Worm (Caenorhabditis elegans) whole organism, L4/young adult: Measurements from ENCODE around the gene gss-1.
A peak's percentile ranks its signal among the peaks of the same experiment; 100 is the strongest.
"Not testable (repeated sequence)": the region's sequence is repeated elsewhere in the genome, so short reads cannot be mapped to it uniquely, and the experiment has no call there.

Experiments used
- W03F9.2 ChIP-seq: fragments of 150-350 bp; optimal IDR thresholded peaks from 2 replicates; lab custom pipeline; 2014; ENCODE audit warnings: missing biosample characterization, missing genetic modification characterization
- dao-5 ChIP-seq: sonication (generic microtip); optimal IDR thresholded peaks from 2 replicates; lab custom pipeline; 2016; ENCODE audit warnings: missing genotype, missing genetic modification characterization, moderate library complexity, missing compliant biosample characterization
- him-1 ChIP-seq: sonication (generic microtip); optimal IDR thresholded peaks from 2 replicates; lab custom pipeline; 2016; ENCODE audit warnings: missing genotype, missing genetic modification reagents, missing genetic modification characterization, missing compliant biosample characterization

Gene gss-1

ce11 chrII:9416381-9417276 lies at the start of gene gss-1, which contains the start of gene chch-3:
Gene gss-1, minus strand, starts transcription at chrII:9416431.
Gene chch-3, plus strand, starts transcription at chrII:9417013.
- TF ChIP-seq him-1 (tag; lab: Kevin White, UChicago) (no peak), W03F9.2 (tag; lab: Kevin White, UChicago) (peak; percentile 81)

- not testable (repeated sequence) for TF ChIP-seq him-1, W03F9.2, dao-5 (tag; lab: Kevin White, UChicago)
These were observed 45.6 kb upstream of the gss-1 start, which contains the start of gene chil-21 for ce11 chrII:9461881-9462280. Gene chil-21, minus strand, starts transcription at chrII:9461981.

ce11 chrII:9459462-9459861 lies 43.2 kb upstream of the gss-1 start, which contains the start of gene R09D1.14:
Gene R09D1.14, minus strand, starts transcription at chrII:9459562.
- TF ChIP-seq W03F9.2, him-1, dao-5 (tag; lab: Kevin White, UChicago): not testable (repeated sequence)

ce11 chrII:9454304-9454703 lies 38.1 kb upstream of the gss-1 start, which contains the start of gene chil-19:
Gene chil-19, minus strand, starts transcription at chrII:9454404.
- TF ChIP-seq him-1 (tag; lab: Kevin White, UChicago): no peak
- TF ChIP-seq W03F9.2 (tag; lab: Kevin White, UChicago): no peak
- no peak for TF ChIP-seq dao-5 (tag; lab: Kevin White, UChicago)

ce11 chrII:9452172-9452571 lies 35.9 kb upstream of the gss-1 start, which contains the start of gene R09D1.12:
Gene R09D1.12, minus strand, starts transcription at chrII:9452272.
- not testable (repeated sequence) for TF ChIP-seq W03F9.2, him-1, dao-5 (tag; lab: Kevin White, UChicago)

- TF ChIP-seq him-1 (tag; lab: Kevin White, UChicago) (no peak), dao-5 (tag; lab: Kevin White, UChicago) (no peak), W03F9.2 (tag; lab: Kevin White, UChicago) (no peak)
These were observed 31.7 kb upstream of the gss-1 start, which contains the start of gene chil-18 for ce11 chrII:9447965-9448364. Gene chil-18, plus strand, starts transcription at chrII:9448265.

ce11 chrII:9445368-9445767 lies 29.1 kb upstream of the gss-1 start, which contains the start of gene R09D1.13:
Gene R09D1.13, minus strand, starts transcription at chrII:9445468.
- no peak for TF ChIP-seq him-1 (tag; lab: Kevin White, UChicago)
- TF ChIP-seq dao-5 (tag; lab: Kevin White, UChicago): no peak
- no peak for TF ChIP-seq W03F9.2 (tag; lab: Kevin White, UChicago)

- TF ChIP-seq dao-5 (tag; lab: Kevin White, UChicago) (no peak), W03F9.2 (tag; lab: Kevin White, UChicago) (no peak), him-1 (tag; lab: Kevin White, UChicago) (no peak)
These were observed 27.3 kb upstream of the gss-1 start, which contains the start of gene chil-15 for ce11 chrII:9443522-9443921. Gene chil-15, minus strand, starts transcription at chrII:9443622.

ce11 chrII:9441838-9442237 lies 25.6 kb upstream of the gss-1 start, which contains the start of gene chil-16:
Gene chil-16, minus strand, starts transcription at chrII:9441938.
- TF ChIP-seq W03F9.2 (tag; lab: Kevin White, UChicago): no peak
- TF ChIP-seq him-1 (tag; lab: Kevin White, UChicago): no peak
- no peak for TF ChIP-seq dao-5 (tag; lab: Kevin White, UChicago)

ce11 chrII:9440060-9440459 lies 23.8 kb upstream of the gss-1 start, which contains the start of gene chil-17:
Gene chil-17, minus strand, starts transcription at chrII:9440160.
- TF ChIP-seq W03F9.2 (tag; lab: Kevin White, UChicago) (no peak), him-1 (tag; lab: Kevin White, UChicago) (no peak), dao-5 (tag; lab: Kevin White, UChicago) (no peak)

- no peak for TF ChIP-seq dao-5 (tag; lab: Kevin White, UChicago)
- TF ChIP-seq him-1 (tag; lab: Kevin White, UChicago): no peak
- no peak for TF ChIP-seq W03F9.2 (tag; lab: Kevin White, UChicago)
These were observed 22.6 kb upstream of the gss-1 start for ce11 chrII:9438853-9439252.

- TF ChIP-seq dao-5 (tag; lab: Kevin White, UChicago) (no peak), W03F9.2 (tag; lab: Kevin White, UChicago) (no peak), him-1 (tag; lab: Kevin White, UChicago) (no peak)
These were observed 22.0 kb upstream of the gss-1 start, which contains the start of gene chil-13 for ce11 chrII:9438227-9438626. Gene chil-13, minus strand, starts transcription at chrII:9438327.

ce11 chrII:9436009-9436408 lies 19.8 kb upstream of the gss-1 start, which contains the start of gene kin-16:
Gene kin-16, minus strand, starts transcription at chrII:9436109.
- no peak for TF ChIP-seq W03F9.2 (tag; lab: Kevin White, UChicago)
